Worm (Caenorhabditis elegans): Measurements from ENCODE around the gene F56D2.8.

ce11 chrIII:5566496-5566895, 16.2 kb downstream of the F56D2.8 start:
- TF ChIP-seq lin-13 (GFP tag; optimal IDR thresholded peaks at IDR 0.05) (no peak), unc-62 (GFP tag; optimal IDR thresholded peaks at IDR 0.05) (no peak), ama-1 (optimal IDR thresholded peaks at IDR 0.05) (no peak), Y55F3AM.14 (GFP tag; optimal IDR thresholded peaks at IDR 0.05) (no peak), ceh-16 (tag; optimal IDR thresholded peaks at IDR 0.05) (no peak), unc-39 (tag; optimal IDR thresholded peaks at IDR 0.05) (no peak)
